Worm (Caenorhabditis elegans) whole organism, early embryonic: ENCODE results near the gene F41D9.2.

Experiments used
- B0310.2 ChIP-seq: sonication (generic microtip); optimal IDR thresholded peaks from 2 replicates; lab custom pipeline; 2016; ENCODE audit warnings: mild to moderate bottlenecking, missing genetic modification characterization, missing compliant biosample characterization
- F13C5.2 ChIP-seq: sonication (generic microtip); optimal IDR thresholded peaks from 2 replicates; lab custom pipeline; 2017; ENCODE audit warnings: mild to moderate bottlenecking, missing genetic modification characterization, inconsistent platforms, missing compliant biosample characterization
- aly-1 ChIP-seq: sonication (generic microtip); optimal IDR thresholded peaks from 2 replicates; lab custom pipeline; 2016; ENCODE audit warnings: missing genetic modification characterization, missing compliant biosample characterization
- ama-1 ChIP-seq: fragments of 150-350 bp; optimal IDR thresholded peaks from 2 replicates; lab custom pipeline; 2014
- ceh-13 ChIP-seq: fragments of 200-800 bp; sonication (Bioruptor generic); optimal IDR thresholded peaks from 2 replicates; lab custom pipeline; 2018; ENCODE audit warnings: mild to moderate bottlenecking, missing genetic modification characterization, missing compliant biosample characterization
- ceh-36 ChIP-seq: sonication (generic microtip); optimal IDR thresholded peaks from 2 replicates; lab custom pipeline; 2016; ENCODE audit warnings: missing genetic modification characterization, inconsistent platforms, missing compliant biosample characterization
- ets-7 ChIP-seq: sonication (generic microtip); optimal IDR thresholded peaks from 2 replicates; lab custom pipeline; 2016; ENCODE audit warnings: missing genotype, missing genetic modification characterization, missing compliant biosample characterization
- flt-1 ChIP-seq: fragments of 200-800 bp; sonication (Bioruptor generic); IDR thresholded peaks from 2 replicates; pipeline ENCODE4 v1.3.6; 2022; ENCODE audit warnings: missing genetic modification characterization, missing compliant biosample characterization
- hmbx-1 ChIP-seq: sonication (generic microtip); optimal IDR thresholded peaks from 2 replicates; lab custom pipeline; 2016; ENCODE audit warnings: mild to moderate bottlenecking, missing genetic modification characterization, missing compliant biosample characterization
- hmg-4 ChIP-seq: fragments of 200-800 bp; sonication (Bioruptor generic); optimal IDR thresholded peaks from 2 replicates; lab custom pipeline; 2018; ENCODE audit warnings: mild to moderate bottlenecking, missing genetic modification characterization, missing compliant biosample characterization
- hnd-1 ChIP-seq: sonication (generic microtip); optimal IDR thresholded peaks from 2 replicates; lab custom pipeline; 2016; ENCODE audit warnings: missing genetic modification characterization, missing compliant biosample characterization
- pes-1 ChIP-seq: fragments of 200-800 bp; sonication (Bioruptor generic); IDR thresholded peaks from 2 replicates; pipeline ENCODE4 v1.3.6; 2022; ENCODE audit warnings: missing genetic modification reagents, missing genetic modification characterization, missing compliant biosample characterization
- scrt-1 ChIP-seq: fragments of 200-800 bp; sonication (Bioruptor generic); IDR thresholded peaks from 2 replicates; pipeline ENCODE4 v1.3.6; 2022; ENCODE audit warnings: missing genetic modification characterization, missing compliant biosample characterization
- sea-1 ChIP-seq: fragments of 200-800 bp; sonication (Bioruptor generic); conservative IDR thresholded peaks from 2 replicates; pipeline ENCODE4 v1.3.6; 2022; ENCODE audit warnings: missing genetic modification characterization, missing compliant biosample characterization
- tbx-11 ChIP-seq: fragments of 200-800 bp; sonication (Bioruptor generic); IDR thresholded peaks from 2 replicates; pipeline ENCODE4 v1.3.6; 2022; ENCODE audit warnings: missing genetic modification characterization, missing compliant biosample characterization
- tbx-37 ChIP-seq: fragments of 200-800 bp; sonication (Bioruptor generic); conservative IDR thresholded peaks from 2 replicates; pipeline ENCODE4 v1.3.6; 2022; ENCODE audit warnings: missing genetic modification reagents, missing genetic modification characterization, missing compliant biosample characterization
- tra-4 ChIP-seq: sonication (generic microtip); optimal IDR thresholded peaks from 2 replicates; lab custom pipeline; 2017; ENCODE audit warnings: missing genetic modification characterization, missing compliant biosample characterization

The F41D9.2 gene

ce11 chrX:8362379-8362778 lies 22.4 kb downstream of the F41D9.2 start:
- TF ChIP-seq scrt-1 (no peak), ets-7 (tag; lab: Kevin White, UChicago) (no peak), aly-1 (tag; lab: Kevin White, UChicago) (no peak), F13C5.2 (tag; lab: Kevin White, UChicago) (no peak), tbx-11 (GFP tag; lab: Robert Waterston, UW) (no peak), B0310.2 (tag; lab: Kevin White, UChicago) (no peak)

DNA sequence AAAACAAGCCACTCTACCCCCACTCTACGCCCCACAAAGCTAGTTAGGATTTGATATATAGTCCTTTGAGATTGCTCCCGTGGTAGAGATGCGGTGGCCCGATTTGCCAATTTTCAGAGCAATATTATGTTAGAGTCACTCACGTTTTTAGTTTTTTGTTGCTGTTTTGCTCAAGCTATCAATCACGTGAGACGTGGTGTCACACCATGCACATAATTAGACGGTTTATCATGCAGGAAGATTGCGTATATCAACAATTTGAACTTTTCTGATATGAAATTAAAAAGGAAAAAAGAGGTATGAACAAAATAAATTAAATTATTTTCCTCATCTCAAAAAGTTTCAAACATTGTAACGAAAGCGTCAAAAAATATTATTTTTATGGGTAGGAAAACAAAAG lies 28.4 kb downstream of the F41D9.2 start:
- no peak for TF ChIP-seq aly-1 (tag; lab: Kevin White, UChicago)
- TF ChIP-seq ceh-13 (GFP tag; lab: Kevin White, UChicago) = no peak
- no peak for TF ChIP-seq hmg-4 (GFP tag; lab: Kevin White, UChicago)

- TF ChIP-seq ceh-36 (tag; lab: Kevin White, UChicago) (no peak), ama-1 (lab: Kevin White, UChicago) (no peak), hnd-1 (tag; lab: Kevin White, UChicago) (no peak), pes-1 (GFP tag; lab: Robert Waterston, UW) (no peak), aly-1 (tag; lab: Kevin White, UChicago) (no peak), hmbx-1 (tag; lab: Kevin White, UChicago) (no peak), tbx-37 (GFP tag; lab: Robert Waterston, UW) (no peak), flt-1 (GFP tag; lab: Robert Waterston, UW) (no peak), sea-1 (GFP tag; lab: Robert Waterston, UW) (no peak), hmg-4 (GFP tag; lab: Kevin White, UChicago) (no peak), F13C5.2 (tag; lab: Kevin White, UChicago) (no peak), tbx-11 (GFP tag; lab: Robert Waterston, UW) (no peak), scrt-1 (no peak), tra-4 (tag; lab: Kevin White, UChicago) (no peak)
Measured at ce11 chrX:8355350-8355749, 29.4 kb downstream of the F41D9.2 start.

DNA sequence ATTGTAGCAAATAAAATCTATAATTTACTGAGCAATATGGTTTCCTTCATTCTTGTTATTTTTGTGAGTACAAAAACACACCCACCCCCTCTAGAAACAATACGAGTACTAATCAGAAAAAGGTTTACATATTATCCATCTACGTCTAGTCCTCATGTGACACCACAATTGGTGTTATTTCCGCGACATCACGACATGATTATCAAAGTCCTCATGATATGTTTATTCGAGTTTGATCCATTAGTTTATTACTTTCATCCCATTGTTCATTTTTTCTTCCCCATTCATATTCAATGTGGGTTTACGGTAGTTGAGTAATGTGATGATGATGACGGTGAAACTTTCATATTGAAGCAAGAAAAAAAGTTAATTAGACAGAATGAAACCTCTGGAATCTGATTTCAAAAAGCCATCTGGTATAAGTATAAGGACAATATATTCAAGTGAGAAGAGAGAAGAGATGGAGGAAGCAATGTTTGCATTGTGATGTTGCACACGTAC lies 30.4 kb downstream of the F41D9.2 start:
- TF ChIP-seq pes-1 (GFP tag; lab: Robert Waterston, UW) = no peak
- TF ChIP-seq ceh-36 (tag; lab: Kevin White, UChicago) = no peak
- TF ChIP-seq ama-1 (lab: Kevin White, UChicago) = no peak
- no peak for TF ChIP-seq flt-1 (GFP tag; lab: Robert Waterston, UW)
- TF ChIP-seq aly-1 (tag; lab: Kevin White, UChicago) = no peak
- TF ChIP-seq sea-1 (GFP tag; lab: Robert Waterston, UW) = no peak
- TF ChIP-seq ets-7 (tag; lab: Kevin White, UChicago) = no peak
- no peak for TF ChIP-seq F13C5.2 (tag; lab: Kevin White, UChicago)
- TF ChIP-seq hmbx-1 (tag; lab: Kevin White, UChicago) = no peak
- no peak for TF ChIP-seq tra-4 (tag; lab: Kevin White, UChicago)
- no peak for TF ChIP-seq hnd-1 (tag; lab: Kevin White, UChicago)
- no peak for TF ChIP-seq tbx-37 (GFP tag; lab: Robert Waterston, UW)
- no peak for TF ChIP-seq scrt-1
- no peak for TF ChIP-seq ceh-13 (GFP tag; lab: Kevin White, UChicago)
- TF ChIP-seq tbx-11 (GFP tag; lab: Robert Waterston, UW) = no peak
- no peak for TF ChIP-seq hmg-4 (GFP tag; lab: Kevin White, UChicago)

ce11 chrX:8350984-8351383 lies 33.8 kb downstream of the F41D9.2 start, which contains the start of gene npr-28:
Gene npr-28, minus strand, starts transcription at chrX:8351084.
- no peak for TF ChIP-seq pes-1 (GFP tag; lab: Robert Waterston, UW)
- TF ChIP-seq aly-1 (tag; lab: Kevin White, UChicago) = no peak
- TF ChIP-seq F13C5.2 (tag; lab: Kevin White, UChicago) = no peak
- no peak for TF ChIP-seq hmg-4 (GFP tag; lab: Kevin White, UChicago)
- TF ChIP-seq tbx-11 (GFP tag; lab: Robert Waterston, UW) = no peak

- TF ChIP-seq scrt-1 (no peak), flt-1 (GFP tag; lab: Robert Waterston, UW) (no peak), ceh-13 (GFP tag; lab: Kevin White, UChicago) (no peak), hmg-4 (GFP tag; lab: Kevin White, UChicago) (no peak), ceh-36 (tag; lab: Kevin White, UChicago) (no peak), F13C5.2 (tag; lab: Kevin White, UChicago) (no peak), B0310.2 (tag; lab: Kevin White, UChicago) (no peak), aly-1 (tag; lab: Kevin White, UChicago) (no peak)
Measured at ce11 chrX:8346248-8346647, 38.5 kb downstream of the F41D9.2 start, which contains the start of gene drd-5. Gene drd-5, minus strand, starts transcription at chrX:8346348.

- no peak for TF ChIP-seq F13C5.2 (tag; lab: Kevin White, UChicago)
- no peak for TF ChIP-seq aly-1 (tag; lab: Kevin White, UChicago)
- TF ChIP-seq ceh-36 (tag; lab: Kevin White, UChicago) = no peak
- no peak for TF ChIP-seq tbx-37 (GFP tag; lab: Robert Waterston, UW)
Measured at ce11 chrX:8341675-8342074, 43.1 kb downstream of the F41D9.2 start, which contains the start of gene F55E10.1. Gene F55E10.1, plus strand, starts transcription at chrX:8341975.

ce11 chrX:8340393-8340792 lies 44.4 kb downstream of the F41D9.2 start, which contains the start of gene F55E10.2:
Gene F55E10.2, plus strand, starts transcription at chrX:8340693.
- TF ChIP-seq hmg-4 (GFP tag; lab: Kevin White, UChicago) (no peak), B0310.2 (tag; lab: Kevin White, UChicago) (no peak), scrt-1 (no peak), tbx-11 (GFP tag; lab: Robert Waterston, UW) (no peak)
